Worm (Caenorhabditis elegans) whole organism, L1 larva: Measurements from ENCODE around the gene C18F10.2.

Source experiments
- Y116A8C.19 ChIP-seq: sonication (generic microtip); optimal IDR thresholded peaks from 2 replicates; lab custom pipeline; 2016; ENCODE audit warnings: missing compliant biosample characterization, missing genetic modification characterization, borderline replicate concordance
- aha-1 ChIP-seq: fragments of 150-350 bp; optimal IDR thresholded peaks from 2 replicates; lab custom pipeline; 2014; ENCODE audit warnings: missing biosample characterization, missing genetic modification characterization
- ceh-63 ChIP-seq: fragments of 200-800 bp; sonication (Bioruptor generic); optimal IDR thresholded peaks from 2 replicates; lab custom pipeline; 2018; ENCODE audit warnings: mild to moderate bottlenecking, missing genetic modification characterization, missing compliant biosample characterization
- ceh-82 ChIP-seq, 3 experiments: fragments of 150-350 bp in 1 of 3; sonication (generic microtip) in 2 of 3; optimal IDR thresholded peaks; 2 replicates each; lab custom pipeline; 2014 to 2017; ENCODE audit warnings: missing biosample characterization in 3 of 3, missing genetic modification characterization in 3 of 3
- ces-1 ChIP-seq: fragments of 150-350 bp; optimal IDR thresholded peaks from 2 replicates; lab custom pipeline; 2014; ENCODE audit warnings: missing biosample characterization, missing genetic modification reagents, missing genetic modification characterization
- dpl-1 ChIP-seq, 3 experiments: fragments of 150-350 bp in 2 of 3; sonication (generic microtip) in 1 of 3; optimal IDR thresholded peaks; 2 replicates each; lab custom pipeline; 2014 to 2017; ENCODE audit warnings: missing biosample characterization in 3 of 3, missing genetic modification characterization in 3 of 3, missing genetic modification reagents in 3 of 3
- dsc-1 ChIP-seq: sonication (generic microtip); optimal IDR thresholded peaks from 2 replicates; lab custom pipeline; 2016; ENCODE audit warnings: mild to moderate bottlenecking, missing genetic modification characterization, missing compliant biosample characterization
- efl-3 ChIP-seq: fragments of 200-800 bp; sonication (Bioruptor generic); optimal IDR thresholded peaks from 2 replicates; lab custom pipeline; 2018; ENCODE audit warnings: mild to moderate bottlenecking, missing genetic modification characterization, missing compliant biosample characterization
- egl-13 ChIP-seq: sonication (generic microtip); optimal IDR thresholded peaks from 2 replicates; lab custom pipeline; 2016; ENCODE audit warnings: missing genotype, missing genetic modification reagents, missing genetic modification characterization, missing compliant biosample characterization
- elt-2 ChIP-seq: sonication (generic microtip); optimal IDR thresholded peaks from 2 replicates; lab custom pipeline; 2016; ENCODE audit warnings: missing genetic modification characterization, mild to moderate bottlenecking, inconsistent platforms, missing compliant biosample characterization, missing genetic modification reagents
- elt-3 ChIP-seq, 6 experiments: fragments of 150-350 bp in 1 of 6; sonication (generic microtip); optimal IDR thresholded peaks; 2 replicates each; lab custom pipeline; 2017 to 2018; ENCODE audit warnings: missing biosample characterization in 6 of 6, missing genetic modification characterization in 6 of 6, inconsistent platforms in 1 of 6
- ets-5 ChIP-seq: fragments of 200-800 bp; sonication (Bioruptor generic); IDR thresholded peaks from 2 replicates; pipeline ENCODE4 v1.3.6; 2022; ENCODE audit warnings: missing genetic modification characterization, missing compliant biosample characterization
- fkh-10 ChIP-seq: sonication (generic microtip); optimal IDR thresholded peaks from 2 replicates; lab custom pipeline; 2017; ENCODE audit warnings: missing biosample characterization, missing genetic modification reagents, missing genetic modification characterization
- fkh-8 ChIP-seq: sonication (generic microtip); optimal IDR thresholded peaks from 2 replicates; lab custom pipeline; 2016; ENCODE audit warnings: mild to moderate bottlenecking, missing genetic modification characterization, missing compliant biosample characterization
- grh-1 ChIP-seq: fragments of 200-800 bp; sonication (Bioruptor generic); IDR thresholded peaks from 2 replicates; pipeline ENCODE4 v1.3.6; 2022; ENCODE audit warnings: missing genetic modification reagents, missing genetic modification characterization, missing compliant biosample characterization
- hlh-4 ChIP-seq: sonication (generic microtip); optimal IDR thresholded peaks from 2 replicates; lab custom pipeline; 2016; ENCODE audit warnings: mild to moderate bottlenecking, missing genetic modification characterization, missing compliant biosample characterization
- isw-1 ChIP-seq: fragments of 200-800 bp; sonication (Bioruptor generic); IDR thresholded peaks from 2 replicates; pipeline ENCODE4 v1.3.6; 2022; ENCODE audit warnings: missing genetic modification characterization, missing compliant biosample characterization
- lin-14 ChIP-seq: fragments of 200-800 bp; sonication (Bioruptor generic); optimal IDR thresholded peaks from 2 replicates; lab custom pipeline; 2018; ENCODE audit warnings: mild to moderate bottlenecking, missing genetic modification characterization, moderate library complexity, missing compliant biosample characterization
- lin-15B ChIP-seq: fragments of 150-350 bp; sonication (generic microtip); optimal IDR thresholded peaks from 3 replicates; lab custom pipeline; 2014; ENCODE audit warnings: missing biosample characterization, missing genetic modification characterization
- lin-35 ChIP-seq, 2 experiments: fragments of 150-350 bp; optimal IDR thresholded peaks; 2 replicates each; lab custom pipeline; 2014; ENCODE audit warnings: missing biosample characterization in 2 of 2, missing genetic modification characterization in 2 of 2, missing genetic modification reagents in 2 of 2
- lir-3 ChIP-seq: sonication (generic microtip); optimal IDR thresholded peaks from 2 replicates; lab custom pipeline; 2016; ENCODE audit warnings: mild to moderate bottlenecking, missing genetic modification characterization, moderate library complexity, missing compliant biosample characterization; ENCODE audit not compliant: poor library complexity
- lsy-2 ChIP-seq, 2 experiments: fragments of 150-350 bp; optimal IDR thresholded peaks; 2 replicates each; lab custom pipeline; 2014; ENCODE audit warnings: missing biosample characterization in 2 of 2, missing genetic modification characterization in 2 of 2
- mab-9 ChIP-seq: fragments of 200-800 bp; sonication (Bioruptor generic); IDR thresholded peaks from 2 replicates; pipeline ENCODE4 v1.3.6; 2022; ENCODE audit warnings: missing genetic modification reagents, missing genetic modification characterization, missing compliant biosample characterization
- nhr-19 ChIP-seq: fragments of 200-800 bp; sonication (Bioruptor generic); conservative IDR thresholded peaks from 2 replicates; pipeline ENCODE4 v1.3.6; 2022; ENCODE audit warnings: missing genetic modification characterization, missing compliant biosample characterization
- nhr-237 ChIP-seq: fragments of 150-350 bp; optimal IDR thresholded peaks from 2 replicates; lab custom pipeline; 2014; ENCODE audit warnings: missing biosample characterization, missing genetic modification characterization
- nhr-28 ChIP-seq: fragments of 150-350 bp; optimal IDR thresholded peaks from 2 replicates; lab custom pipeline; 2014; ENCODE audit warnings: missing biosample characterization, missing genetic modification characterization
- nhr-47 ChIP-seq: sonication (generic microtip); optimal IDR thresholded peaks from 2 replicates; lab custom pipeline; 2016; ENCODE audit warnings: mild to moderate bottlenecking, missing genetic modification characterization, moderate library complexity, missing compliant biosample characterization
- nhr-71 ChIP-seq: sonication (generic microtip); optimal IDR thresholded peaks from 2 replicates; lab custom pipeline; 2016; ENCODE audit warnings: mild to moderate bottlenecking, missing genetic modification characterization, moderate library complexity, missing compliant biosample characterization
- nhr-76 ChIP-seq: sonication (generic microtip); optimal IDR thresholded peaks from 2 replicates; lab custom pipeline; 2017; ENCODE audit warnings: missing biosample characterization, missing genetic modification characterization
- nhr-77 ChIP-seq: fragments of 150-350 bp; optimal IDR thresholded peaks from 2 replicates; lab custom pipeline; 2014; ENCODE audit warnings: missing biosample characterization, missing genetic modification characterization
- nhr-84 ChIP-seq: sonication (generic microtip); optimal IDR thresholded peaks from 2 replicates; lab custom pipeline; 2017; ENCODE audit warnings: missing biosample characterization, missing genetic modification characterization
- rnt-1 ChIP-seq: sonication (generic microtip); optimal IDR thresholded peaks from 2 replicates; lab custom pipeline; 2016; ENCODE audit warnings: mild to moderate bottlenecking, missing genetic modification characterization, moderate library complexity, missing compliant biosample characterization
- snpc-4 ChIP-seq: fragments of 150-350 bp; optimal IDR thresholded peaks from 2 replicates; lab custom pipeline; 2014; ENCODE audit warnings: missing biosample characterization, missing genetic modification characterization
- sptf-1 ChIP-seq: fragments of 150-350 bp; optimal IDR thresholded peaks from 2 replicates; lab custom pipeline; 2014; ENCODE audit warnings: missing biosample characterization, missing genetic modification characterization
- sup-37 ChIP-seq: fragments of 200-800 bp; sonication (Bioruptor generic); optimal IDR thresholded peaks from 2 replicates; lab custom pipeline; 2018; ENCODE audit warnings: mild to moderate bottlenecking, missing genetic modification characterization, missing compliant biosample characterization
- tbx-2 ChIP-seq: sonication (generic microtip); optimal IDR thresholded peaks from 2 replicates; lab custom pipeline; 2016; ENCODE audit warnings: missing genetic modification characterization, missing compliant biosample characterization
- unc-30 ChIP-seq: sonication (generic microtip); optimal IDR thresholded peaks from 2 replicates; lab custom pipeline; 2017; ENCODE audit warnings: missing biosample characterization, missing genetic modification characterization
- unc-86 ChIP-seq: sonication (generic microtip); optimal IDR thresholded peaks from 2 replicates; lab custom pipeline; 2016; ENCODE audit warnings: missing genetic modification characterization, missing compliant biosample characterization
- unc-98 ChIP-seq: fragments of 200-800 bp; sonication (Bioruptor generic); IDR thresholded peaks from 2 replicates; pipeline ENCODE4 v1.3.6; 2022; ENCODE audit warnings: missing genetic modification characterization, missing compliant biosample characterization
- vab-15 ChIP-seq: sonication (generic microtip); optimal IDR thresholded peaks from 2 replicates; lab custom pipeline; 2017; ENCODE audit warnings: missing genotype, mild to moderate bottlenecking, missing genetic modification characterization, missing compliant biosample characterization
- xbp-1 ChIP-seq: sonication (generic microtip); optimal IDR thresholded peaks from 2 replicates; lab custom pipeline; 2016; ENCODE audit warnings: missing genetic modification characterization, missing compliant biosample characterization
- zag-1 ChIP-seq: fragments of 150-350 bp; optimal IDR thresholded peaks from 2 replicates; lab custom pipeline; 2014; ENCODE audit warnings: missing biosample characterization, missing genetic modification characterization
- ztf-11 ChIP-seq, 2 experiments: sonication (generic microtip); optimal IDR thresholded peaks; 2 replicates each; lab custom pipeline; 2016 to 2017; ENCODE audit warnings: missing genetic modification characterization in 2 of 2, missing biosample characterization in 1 of 2, missing compliant biosample characterization in 1 of 2
- ztf-4 ChIP-seq: fragments of 150-350 bp; optimal IDR thresholded peaks from 2 replicates; lab custom pipeline; 2014; ENCODE audit warnings: missing biosample characterization, missing genetic modification characterization

The C18F10.2 gene

DNA sequence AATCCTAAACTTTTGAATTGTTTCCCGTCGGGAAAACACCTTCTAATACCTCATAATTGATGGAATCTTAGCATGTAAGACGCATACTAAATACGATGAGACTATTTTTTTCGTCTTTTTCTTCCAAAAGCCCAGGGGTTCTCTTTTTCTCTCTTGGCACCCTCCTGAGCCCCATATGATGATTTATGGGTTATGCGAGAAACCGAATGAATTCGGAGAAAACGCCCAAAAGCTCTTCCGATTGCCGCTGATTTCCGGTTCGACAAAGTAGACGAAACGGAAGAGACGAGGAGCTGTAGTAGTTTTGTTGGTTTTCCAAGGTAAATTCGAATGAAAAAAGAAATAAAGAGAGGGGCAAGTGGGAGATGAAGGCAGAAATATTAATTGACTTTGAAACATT is 38.5 kb downstream of the C18F10.2 start:
- TF ChIP-seq nhr-71 (tag; lab: Kevin White, UChicago) (no peak), unc-86 (tag; lab: Kevin White, UChicago) (no peak), elt-3 (tag; optimal IDR thresholded peaks at IDR 0.05; lab: Kevin White, UChicago) (no peak), rnt-1 (no peak), nhr-47 (tag; lab: Kevin White, UChicago) (peak; percentile 24), tbx-2 (tag; lab: Kevin White, UChicago) (no peak), fkh-8 (peak; percentile 52), unc-30 (tag; lab: Kevin White, UChicago) (no peak), nhr-77 (tag; lab: Kevin White, UChicago) (no peak), ztf-4 (tag; lab: Kevin White, UChicago) (no peak)

DNA sequence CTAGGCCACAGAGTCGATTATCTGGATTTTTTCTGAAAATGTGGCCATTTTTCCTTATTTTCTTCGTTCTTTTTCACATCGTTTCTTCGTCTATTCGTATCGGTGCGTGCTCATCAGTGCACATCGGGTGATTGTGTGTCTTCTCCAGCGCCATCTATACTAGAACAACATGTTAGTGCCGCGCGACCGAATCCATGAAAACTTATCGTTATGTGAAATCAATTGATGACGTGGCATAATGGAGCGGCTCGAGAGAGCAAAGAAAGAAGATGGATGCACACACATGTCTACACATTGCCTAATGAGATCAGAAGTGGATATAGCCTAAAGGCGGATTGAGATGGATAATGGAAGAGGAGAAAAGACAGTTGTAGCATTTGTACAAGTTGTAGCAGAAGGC is 39.3 kb downstream of the C18F10.2 start:
- TF ChIP-seq sptf-1 (tag; lab: Kevin White, UChicago) (no peak), lin-14 (GFP tag; lab: Kevin White, UChicago) (peak; percentile 32)

DNA sequence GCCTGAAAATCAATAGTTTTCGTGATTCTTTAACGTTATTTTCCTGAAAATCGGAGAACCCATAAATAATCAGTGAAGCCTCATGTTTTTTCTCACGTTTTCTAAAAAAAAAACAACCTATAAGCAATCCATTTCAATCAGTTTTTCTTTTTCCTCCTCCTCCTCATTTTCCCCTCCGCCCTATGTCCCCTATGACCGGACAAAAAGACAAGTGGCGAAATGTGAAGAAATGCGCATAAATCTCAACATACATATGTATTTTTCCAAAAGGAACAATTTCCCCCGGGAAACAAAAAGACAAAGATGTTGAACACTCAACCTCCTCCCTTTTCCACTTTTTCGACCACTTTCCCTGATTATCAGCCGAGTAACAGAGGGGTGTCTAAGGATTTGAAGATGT is 42.5 kb downstream of the C18F10.2 start:
- TF ChIP-seq Y116A8C.19 (tag; lab: Kevin White, UChicago) (no peak), lin-14 (GFP tag; lab: Kevin White, UChicago) (peak; percentile 3), grh-1 (GFP tag; lab: Robert Waterston, UW) (no peak)

DNA sequence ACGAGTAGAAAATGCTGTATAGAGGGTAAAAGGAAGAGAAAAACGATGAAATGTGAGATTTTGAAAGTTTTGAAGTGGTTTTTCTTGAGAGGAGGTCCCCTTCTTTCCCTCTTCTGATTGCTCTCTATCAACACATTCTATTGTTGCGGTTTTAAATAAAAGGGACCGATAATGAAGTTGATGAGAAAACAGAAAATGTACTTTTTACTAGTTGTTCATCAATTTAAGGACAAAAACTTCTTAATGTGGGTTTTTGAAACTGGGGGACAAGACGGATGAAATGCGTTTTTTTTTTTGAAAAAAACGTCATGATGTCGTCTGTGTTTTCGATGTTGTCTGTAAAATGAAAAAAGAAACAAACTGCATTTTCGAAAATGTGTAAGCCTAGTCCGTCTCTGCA is 43.8 kb downstream of the C18F10.2 start:
- TF ChIP-seq nhr-76 (no peak), elt-3 (tag; optimal IDR thresholded peaks at IDR 0.05; lab: Kevin White, UChicago) (no peak), lin-15B (tag; lab: Kevin White, UChicago) (no peak), unc-98 (GFP tag; lab: Robert Waterston, UW) (no peak), nhr-19 (GFP tag; lab: Robert Waterston, UW) (no peak), elt-2 (tag; lab: Kevin White, UChicago) (no peak), dpl-1 (GFP tag; optimal IDR thresholded peaks at IDR 0.05; lab: Kevin White, UChicago) (no peak), nhr-77 (tag; lab: Kevin White, UChicago) (no peak), lin-35 (GFP tag; optimal IDR thresholded peaks at IDR 0.05; lab: Kevin White, UChicago) (no peak), efl-3 (GFP tag; lab: Kevin White, UChicago) (no peak), ztf-11 (tag; optimal IDR thresholded peaks at IDR 0.05; lab: Kevin White, UChicago) (no peak), lir-3 (tag; lab: Kevin White, UChicago) (no peak), hlh-4 (tag; lab: Kevin White, UChicago) (no peak), ceh-63 (GFP tag; lab: Kevin White, UChicago) (no peak), ceh-82 (tag; optimal IDR thresholded peaks at IDR 0.05; lab: Kevin White, UChicago) (no peak)

DNA sequence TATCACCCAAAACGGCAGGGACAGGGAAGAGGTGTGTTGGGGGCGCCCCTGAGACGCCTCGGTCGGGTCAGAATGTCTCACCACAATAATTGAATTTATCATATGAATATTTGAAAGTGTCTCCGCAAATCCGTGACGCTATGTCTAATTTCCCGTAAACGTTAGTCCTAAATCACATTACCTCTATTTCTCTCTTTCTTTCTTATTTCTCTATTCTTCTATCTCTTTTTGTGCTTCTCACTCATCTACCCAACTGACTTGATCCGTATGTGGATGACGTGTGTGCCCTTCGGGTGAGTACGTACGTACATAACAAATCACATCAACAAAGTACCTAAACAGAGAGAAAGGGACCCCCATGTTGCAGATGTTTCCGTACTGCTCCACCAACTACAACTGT is 44.4 kb downstream of the C18F10.2 start:
- TF ChIP-seq ztf-11 (tag; optimal IDR thresholded peaks at IDR 0.05; lab: Kevin White, UChicago) (no peak), snpc-4 (tag; lab: Kevin White, UChicago) (no peak), nhr-47 (tag; lab: Kevin White, UChicago) (peak; percentile 48), isw-1 (GFP tag; lab: Robert Waterston, UW) (no peak), nhr-237 (tag; lab: Kevin White, UChicago) (no peak), lsy-2 (tag; optimal IDR thresholded peaks at IDR 0.05; lab: Kevin White, UChicago) (peak in 1 of 2 experiments; percentile 5), ets-5 (no peak), sup-37 (GFP tag; lab: Kevin White, UChicago) (no peak), lin-15B (tag; lab: Kevin White, UChicago) (no peak), dsc-1 (tag; lab: Kevin White, UChicago) (no peak), zag-1 (tag; lab: Kevin White, UChicago) (no peak), fkh-8 (no peak), aha-1 (tag; lab: Kevin White, UChicago) (no peak), mab-9 (GFP tag; lab: Robert Waterston, UW) (no peak), unc-86 (tag; lab: Kevin White, UChicago) (no peak), ces-1 (GFP tag; lab: Kevin White, UChicago) (peak; percentile 81), grh-1 (GFP tag; lab: Robert Waterston, UW) (no peak), vab-15 (no peak), xbp-1 (no peak), nhr-19 (GFP tag; lab: Robert Waterston, UW) (peak; percentile 18; the same call in 1 of the 2 replicates), nhr-84 (tag; lab: Kevin White, UChicago) (no peak), nhr-28 (tag; lab: Kevin White, UChicago) (no peak), fkh-10 (GFP tag; lab: Kevin White, UChicago) (peak; percentile 98), lin-14 (GFP tag; lab: Kevin White, UChicago) (peak; percentile 79), egl-13 (tag; lab: Kevin White, UChicago) (no peak)
